Worm (Caenorhabditis elegans) whole organism, dauer: Measurements from ENCODE around the gene sri-7.
"Not testable (repeated sequence)": the region's sequence is repeated elsewhere in the genome, so short reads cannot be mapped to it uniquely, and the experiment has no call there.

Experiments
- unc-62 ChIP-seq: sonication (generic microtip); optimal IDR thresholded peaks from 2 replicates; lab custom pipeline; 2017; ENCODE audit warnings: missing biosample characterization, missing genetic modification reagents, missing genetic modification characterization

Gene sri-7

ce11 chrV:15399691-15400377, at the start of gene sri-7, which contains the start of gene T06E6.15:
Gene sri-7 (plus strand): TSS chrV:15400327.
Gene T06E6.15 (minus strand): TSS chrV:15399791.
- no peak for TF ChIP-seq unc-62 (GFP tag; lab: Kevin White, UChicago)

DNA sequence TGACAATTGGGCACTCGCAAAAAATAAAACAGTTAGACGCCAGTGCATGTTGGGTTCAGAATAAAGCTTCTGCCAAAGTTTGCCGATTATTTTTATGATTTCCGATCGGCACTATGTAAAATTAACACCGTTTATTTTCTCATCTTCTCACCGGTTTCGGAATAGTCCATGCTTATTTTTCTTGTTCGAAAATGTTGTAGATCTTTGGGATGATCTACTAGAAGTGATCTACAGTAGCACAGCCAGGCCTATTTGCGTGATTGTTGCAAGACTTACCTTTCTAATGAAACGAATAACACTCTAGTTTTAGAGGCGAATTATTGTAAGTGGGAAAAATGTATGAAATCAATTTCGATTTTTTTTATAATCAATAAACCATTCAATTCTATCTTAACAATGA, 49.5 kb upstream of the sri-7 start, which contains the start of gene clec-231:
clec-231 (minus strand) TSS at position 101 of the 400 bp plus-strand sequence.
- no peak for TF ChIP-seq unc-62 (GFP tag; lab: Kevin White, UChicago)

DNA sequence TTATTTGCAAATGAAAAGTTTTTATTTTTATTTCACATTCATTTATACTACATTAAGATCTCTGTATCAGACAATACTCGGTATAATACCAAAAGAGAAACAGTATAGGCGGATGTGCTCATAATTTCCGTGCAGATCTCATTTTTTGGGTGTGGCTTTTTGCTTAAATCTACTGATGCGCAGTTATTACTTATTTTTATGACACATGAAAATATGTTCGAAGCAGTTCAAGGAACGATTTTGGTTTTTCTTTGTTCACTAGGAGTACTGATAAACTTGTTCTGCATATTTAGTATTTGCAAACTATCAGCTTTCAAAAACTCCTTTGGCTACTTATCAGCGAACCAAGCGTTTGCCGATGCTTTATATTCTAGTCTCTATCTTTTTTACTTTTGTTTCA, 47.8 kb upstream of the sri-7 start, which contains the start of gene srx-58:
srx-58 (plus strand) TSS at position 301 of the 400 bp plus-strand sequence.
- no peak for TF ChIP-seq unc-62 (GFP tag; lab: Kevin White, UChicago)

- no peak for TF ChIP-seq unc-62 (GFP tag; lab: Kevin White, UChicago)
Observed at ce11 chrV:15354648-15355047, 45.5 kb upstream of the sri-7 start, which contains the start of gene C29F3.7. Gene C29F3.7 (plus strand): TSS chrV:15354901.

- not testable (repeated sequence) for TF ChIP-seq unc-62 (GFP tag; lab: Kevin White, UChicago)
Observed at ce11 chrV:15361412-15361811, 38.7 kb upstream of the sri-7 start, which contains the start of gene ech-1.1. Gene ech-1.1 (minus strand): TSS chrV:15361512.

DNA sequence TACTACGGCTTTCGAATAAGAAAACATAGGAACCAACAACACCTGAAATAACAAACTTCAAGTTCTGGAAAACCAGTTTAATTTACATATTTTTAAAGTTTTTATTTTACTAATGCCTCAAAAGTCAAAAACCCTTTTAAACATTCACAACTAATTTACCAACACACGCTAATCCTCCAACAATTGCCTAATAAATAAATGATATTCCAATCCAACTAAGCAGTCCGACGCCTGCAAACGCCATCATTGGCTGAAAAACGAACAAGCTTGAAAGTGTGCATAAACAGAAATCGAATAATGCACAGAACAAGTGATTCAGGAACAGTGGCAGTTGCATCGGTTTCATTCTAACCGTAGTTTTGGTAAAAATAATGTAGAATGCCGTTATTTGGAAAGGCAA, 32.4 kb upstream of the sri-7 start:
- no peak for TF ChIP-seq unc-62 (GFP tag; lab: Kevin White, UChicago)

DNA sequence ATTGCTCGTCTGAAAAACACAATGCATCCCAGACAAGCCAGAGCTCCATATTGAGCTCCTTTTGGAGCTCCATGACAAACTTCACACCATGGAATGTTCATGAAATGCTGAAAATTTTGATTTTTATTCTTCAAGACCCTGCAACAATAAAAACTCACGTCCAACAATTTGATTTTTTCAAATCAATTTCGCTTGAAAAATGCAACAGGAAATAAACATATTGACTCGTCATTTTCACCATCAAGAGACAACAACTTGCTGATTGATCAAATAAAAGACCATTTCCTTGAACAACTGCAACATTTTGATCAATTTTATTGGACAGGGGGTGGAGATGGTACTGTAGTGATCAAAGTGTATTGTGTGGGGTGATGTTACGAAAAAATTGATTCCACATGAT, 30.4 kb upstream of the sri-7 start, which contains the start of gene nhr-269:
nhr-269 (minus strand) TSS at position 101 of the 400 bp plus-strand sequence.
- no peak for TF ChIP-seq unc-62 (GFP tag; lab: Kevin White, UChicago)

DNA sequence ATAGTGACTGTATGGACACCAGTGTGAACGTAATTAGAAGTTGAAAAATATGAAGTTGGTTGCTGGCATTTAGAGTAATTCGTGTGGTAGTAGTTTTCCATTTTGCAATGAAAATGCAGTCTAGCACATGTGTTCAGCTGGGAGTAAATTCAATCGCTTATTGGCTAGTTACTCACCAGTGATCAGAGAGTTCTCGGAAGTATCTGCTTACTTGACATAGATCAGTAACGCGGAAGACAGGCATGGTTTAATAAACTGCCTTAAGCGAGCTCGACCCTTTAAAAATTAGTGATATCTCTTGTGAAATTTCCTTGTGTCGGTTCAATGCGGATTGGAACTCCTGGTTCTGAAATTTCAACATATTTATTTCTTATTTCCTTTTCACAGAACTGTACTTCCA, 23.9 kb upstream of the sri-7 start, which contains the start of gene srh-52:
srh-52 (minus strand) TSS at position 101 of the 400 bp plus-strand sequence.
- TF ChIP-seq unc-62 (GFP tag; lab: Kevin White, UChicago), result no peak

DNA sequence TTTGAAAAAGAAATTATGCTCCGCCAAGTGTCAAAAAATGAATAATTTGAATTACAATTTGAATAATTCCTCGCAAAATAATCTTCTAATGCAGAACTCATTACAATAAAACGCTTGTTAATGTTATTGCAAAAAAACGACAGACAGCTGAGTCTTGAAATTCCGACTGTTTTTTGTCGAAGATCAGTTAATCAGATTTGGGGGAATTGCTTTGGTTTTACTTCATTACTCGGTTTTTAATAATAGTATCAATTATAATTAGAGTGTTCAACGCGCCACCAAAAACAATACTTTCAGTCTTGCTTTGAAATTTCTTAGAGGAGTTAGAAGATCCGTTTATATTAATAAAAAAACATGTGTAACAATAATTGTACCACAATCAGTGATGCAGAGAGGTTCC, 22.2 kb upstream of the sri-7 start, which contains the start of gene srh-122:
srh-122 (minus strand) TSS at position 101 of the 400 bp plus-strand sequence.
- no peak for TF ChIP-seq unc-62 (GFP tag; lab: Kevin White, UChicago)

- no peak for TF ChIP-seq unc-62 (GFP tag; lab: Kevin White, UChicago)
Observed at ce11 chrV:15379817-15380216, 20.3 kb upstream of the sri-7 start, which contains the start of gene srh-251. Gene srh-251 (minus strand): TSS chrV:15379917.

- no peak for TF ChIP-seq unc-62 (GFP tag; lab: Kevin White, UChicago)
Observed at ce11 chrV:15380857-15381256, 19.3 kb upstream of the sri-7 start, which contains the start of gene dhs-23. Gene dhs-23 (plus strand): TSS chrV:15381219.

DNA sequence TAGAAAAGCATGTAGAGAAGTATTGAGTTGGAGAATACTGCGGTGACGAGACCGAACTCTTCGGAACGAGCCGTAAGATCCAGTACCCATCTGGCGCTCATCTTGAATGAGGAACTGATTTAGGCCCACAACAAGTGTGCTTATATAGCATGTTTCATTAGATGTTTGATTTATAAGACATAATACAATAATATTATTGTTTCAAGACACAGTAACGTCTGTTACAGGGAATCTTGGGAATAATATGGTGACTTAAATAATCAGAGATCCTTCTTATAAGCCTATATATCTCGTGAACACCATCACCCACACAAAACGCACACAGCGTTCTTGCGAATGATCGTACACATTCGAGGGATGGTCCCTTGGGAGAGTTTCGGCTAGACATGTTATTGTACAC, 16.4 kb upstream of the sri-7 start, which contains the start of gene str-88:
str-88 (minus strand) TSS at position 101 of the 400 bp plus-strand sequence.
- no peak for TF ChIP-seq unc-62 (GFP tag; lab: Kevin White, UChicago)

- no peak for TF ChIP-seq unc-62 (GFP tag; lab: Kevin White, UChicago)
Observed at ce11 chrV:15384733-15385132, 15.4 kb upstream of the sri-7 start, which contains the start of gene str-102. Gene str-102 (plus strand): TSS chrV:15385033.

- no peak for TF ChIP-seq unc-62 (GFP tag; lab: Kevin White, UChicago)
Observed at ce11 chrV:15388820-15389384, 11.2 kb upstream of the sri-7 start, which contains the start of gene srh-170. Gene srh-170 (minus strand): TSS chrV:15388870.

ce11 chrV:15392064-15392463, 8.1 kb upstream of the sri-7 start:
- no peak for TF ChIP-seq unc-62 (GFP tag; lab: Kevin White, UChicago)

DNA sequence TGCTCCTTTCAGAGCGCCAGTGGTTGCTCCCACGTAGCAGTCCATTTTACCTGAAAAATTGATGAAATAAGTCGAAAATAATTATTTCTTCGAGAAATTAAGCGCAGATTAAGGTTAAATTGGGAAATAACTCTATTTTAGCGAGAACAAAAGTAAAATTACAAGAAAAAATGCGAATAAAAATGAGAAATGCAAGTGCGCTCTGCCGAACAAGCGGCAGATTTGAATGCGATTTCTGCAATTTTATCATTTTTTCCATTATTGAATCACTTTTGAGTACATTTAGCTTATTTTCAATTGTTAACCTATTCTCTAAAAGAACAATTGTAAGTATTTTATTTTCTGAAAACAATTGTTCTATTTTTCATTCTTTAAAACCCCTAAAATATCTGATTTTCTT, 5.2 kb upstream of the sri-7 start, which contains the start of gene T06E6.1:
T06E6.1 (minus strand) TSS at position 56 of the 400 bp plus-strand sequence.
- TF ChIP-seq unc-62 (GFP tag; lab: Kevin White, UChicago), result no peak
